Fruit fly (Drosophila melanogaster) whole organism, prepupa: ENCODE measurements around the gene CG9674.
A peak's percentile ranks its signal among the peaks of the same experiment; 100 is the strongest.

Experiments
- CG10669 ChIP-seq: fragments of 200-800 bp; sonication (Bioruptor generic); optimal IDR thresholded peaks from 3 replicates; lab custom pipeline; 2018; ENCODE audit warnings: missing biosample characterization, mild to moderate bottlenecking, missing genetic modification characterization, moderate library complexity
- CG11294 ChIP-seq: fragments of 200-800 bp; sonication (Bioruptor generic); IDR thresholded peaks from 2 replicates; pipeline ENCODE4 v1.3.6; 2022; ENCODE audit warnings: missing biosample characterization, missing genetic modification characterization
- CG11902 ChIP-seq: fragments of 200-800 bp; sonication (Bioruptor generic); optimal IDR thresholded peaks from 3 replicates; lab custom pipeline; 2016; ENCODE audit warnings: missing biosample characterization, missing genetic modification characterization
- CG1621 ChIP-seq: fragments of 200-800 bp; sonication (Bioruptor generic); optimal IDR thresholded peaks from 3 replicates; lab custom pipeline; 2018; ENCODE audit warnings: missing biosample characterization, mild to moderate bottlenecking, missing genetic modification characterization
- CG16779 ChIP-seq: fragments of 200-800 bp; sonication (Bioruptor generic); optimal IDR thresholded peaks from 3 replicates; lab custom pipeline; 2017; ENCODE audit warnings: missing biosample characterization, mild to moderate bottlenecking, missing genetic modification characterization
- CG3032 ChIP-seq: fragments of 200-800 bp; optimal IDR thresholded peaks from 2 replicates; lab custom pipeline; 2019; ENCODE audit warnings: missing biosample characterization, mild to moderate bottlenecking, missing genetic modification characterization, moderate library complexity
- CG32006 ChIP-seq: fragments of 200-800 bp; sonication (Bioruptor generic); optimal IDR thresholded peaks from 3 replicates; lab custom pipeline; 2017; ENCODE audit warnings: missing biosample characterization, mild to moderate bottlenecking, missing genetic modification characterization
- CG34406 ChIP-seq: fragments of 200-800 bp; sonication (Bioruptor generic); optimal IDR thresholded peaks from 3 replicates; lab custom pipeline; 2016; ENCODE audit warnings: missing biosample characterization, missing genetic modification characterization
- CG6163 ChIP-seq: fragments of 200-800 bp; sonication (Bioruptor generic); IDR thresholded peaks from 3 replicates; pipeline ENCODE4 v1.3.6; 2022; ENCODE audit warnings: missing biosample characterization, missing genetic modification characterization
- CG6854 ChIP-seq: fragments of 200-800 bp; sonication (Bioruptor generic); optimal IDR thresholded peaks from 2 replicates; lab custom pipeline; 2017; ENCODE audit warnings: missing biosample characterization, mild to moderate bottlenecking, missing genetic modification characterization
- CG7368 ChIP-seq: fragments of 200-800 bp; sonication (Bioruptor generic); optimal IDR thresholded peaks from 3 replicates; lab custom pipeline; 2016; ENCODE audit warnings: missing biosample characterization, missing genetic modification characterization
- CG8319 ChIP-seq: fragments of 200-800 bp; sonication (Bioruptor generic); optimal IDR thresholded peaks from 3 replicates; lab custom pipeline; 2016; ENCODE audit warnings: missing biosample characterization, missing genetic modification characterization
- CG8632 ChIP-seq: fragments of 200-800 bp; sonication (Bioruptor generic); optimal IDR thresholded peaks from 3 replicates; lab custom pipeline; 2016; ENCODE audit warnings: missing biosample characterization, missing genetic modification characterization
- CG9139 ChIP-seq: fragments of 200-800 bp; sonication (Bioruptor generic); optimal IDR thresholded peaks from 3 replicates; lab custom pipeline; 2017; ENCODE audit warnings: missing biosample characterization, mild to moderate bottlenecking, missing genetic modification characterization
- Eip78C ChIP-seq: fragments of 200-800 bp; sonication (Bioruptor generic); peaks from one replicate; lab custom pipeline; 2016; ENCODE audit warnings: missing biosample characterization, missing genetic modification characterization
- Ets21C ChIP-seq: fragments of 200-800 bp; sonication (Bioruptor generic); optimal IDR thresholded peaks from 3 replicates; lab custom pipeline; 2016; ENCODE audit warnings: missing biosample characterization, missing genetic modification characterization
- Ets96B ChIP-seq: fragments of 200-800 bp; optimal IDR thresholded peaks from 2 replicates; lab custom pipeline; 2019; ENCODE audit warnings: missing biosample characterization, mild to moderate bottlenecking, missing genetic modification characterization, moderate library complexity
- Gug ChIP-seq: fragments of 200-800 bp; sonication (Bioruptor generic); IDR thresholded peaks from 2 replicates; pipeline ENCODE4 v1.3.6; 2022; ENCODE audit warnings: missing biosample characterization, missing genetic modification characterization
- Hr39 ChIP-seq: fragments of 200-800 bp; sonication (Bioruptor generic); optimal IDR thresholded peaks from 2 replicates; lab custom pipeline; 2016; ENCODE audit warnings: missing biosample characterization, missing genetic modification characterization
- Lpt ChIP-seq: fragments of 200-800 bp; sonication (Bioruptor generic); optimal IDR thresholded peaks from 3 replicates; lab custom pipeline; 2016; ENCODE audit warnings: missing biosample characterization, missing genetic modification characterization
- OdsH ChIP-seq: fragments of 200-800 bp; sonication (Bioruptor generic); optimal IDR thresholded peaks from 3 replicates; lab custom pipeline; 2016; ENCODE audit warnings: missing biosample characterization, missing genetic modification characterization
- Sox102F ChIP-seq: fragments of 200-800 bp; sonication (Bioruptor generic); optimal IDR thresholded peaks from 2 replicates; lab custom pipeline; 2016; ENCODE audit warnings: missing biosample characterization, mild to moderate bottlenecking, missing genetic modification characterization
- Sox15 ChIP-seq: fragments of 200-800 bp; sonication (Bioruptor generic); optimal IDR thresholded peaks from 3 replicates; lab custom pipeline; 2016; ENCODE audit warnings: missing biosample characterization, missing genetic modification characterization
- achi ChIP-seq: fragments of 200-800 bp; sonication (Bioruptor generic); optimal IDR thresholded peaks from 3 replicates; lab custom pipeline; 2016; ENCODE audit warnings: missing biosample characterization, missing genetic modification characterization
- cyc ChIP-seq: fragments of 200-800 bp; sonication (Bioruptor generic); optimal IDR thresholded peaks from 3 replicates; lab custom pipeline; 2016; ENCODE audit warnings: missing biosample characterization, missing genetic modification characterization
- dac ChIP-seq: fragments of 200-800 bp; sonication (Bioruptor generic); optimal IDR thresholded peaks from 2 replicates; lab custom pipeline; 2017; ENCODE audit warnings: missing biosample characterization, mild to moderate bottlenecking, missing genetic modification characterization
- esn ChIP-seq: fragments of 200-800 bp; sonication (Bioruptor generic); optimal IDR thresholded peaks from 2 replicates; lab custom pipeline; 2016; ENCODE audit warnings: missing biosample characterization, mild to moderate bottlenecking, missing genetic modification characterization, moderate library complexity
- fd59A ChIP-seq: fragments of 200-800 bp; sonication (Bioruptor generic); optimal IDR thresholded peaks from 2 replicates; lab custom pipeline; 2017; ENCODE audit warnings: missing biosample characterization, mild to moderate bottlenecking, missing genetic modification characterization, missing genetic modification reagents
- fd85E ChIP-seq: fragments of 200-800 bp; sonication (Bioruptor generic); optimal IDR thresholded peaks from 3 replicates; lab custom pipeline; 2016; ENCODE audit warnings: missing biosample characterization, missing genetic modification characterization
- fkh ChIP-seq: fragments of 200-800 bp; sonication (Bioruptor generic); optimal IDR thresholded peaks from 3 replicates; lab custom pipeline; 2017; ENCODE audit warnings: missing biosample characterization, mild to moderate bottlenecking, missing genetic modification characterization, moderate library complexity
- lz ChIP-seq: fragments of 200-800 bp; sonication (Bioruptor generic); optimal IDR thresholded peaks from 3 replicates; lab custom pipeline; 2016; ENCODE audit warnings: missing biosample characterization, missing genetic modification characterization
- net ChIP-seq: fragments of 200-800 bp; sonication (Bioruptor generic); optimal IDR thresholded peaks from 3 replicates; lab custom pipeline; 2016; ENCODE audit warnings: missing biosample characterization, missing genetic modification characterization
- pdm3 ChIP-seq: fragments of 200-800 bp; sonication (Bioruptor generic); optimal IDR thresholded peaks from 3 replicates; lab custom pipeline; 2016; ENCODE audit warnings: missing biosample characterization, missing genetic modification characterization
- spab ChIP-seq: fragments of 200-800 bp; sonication (Bioruptor generic); optimal IDR thresholded peaks from 2 replicates; lab custom pipeline; 2017; ENCODE audit warnings: missing biosample characterization, mild to moderate bottlenecking, missing genetic modification characterization, missing genetic modification reagents
- ss ChIP-seq, 2 experiments: fragments of 200-800 bp; sonication (Bioruptor generic); optimal IDR thresholded peaks; 2 replicates in 1 of 2; 3 replicates in 1 of 2; lab custom pipeline; 2017 to 2018; ENCODE audit warnings: mild to moderate bottlenecking in 2 of 2, missing biosample characterization in 2 of 2, missing genetic modification characterization in 2 of 2, moderate library complexity in 1 of 2
- svp ChIP-seq: fragments of 200-800 bp; sonication (Bioruptor generic); peaks from one replicate; lab custom pipeline; 2016; ENCODE audit warnings: missing biosample characterization, missing genetic modification characterization
- vri ChIP-seq: fragments of 200-800 bp; sonication (Bioruptor generic); optimal IDR thresholded peaks from 3 replicates; lab custom pipeline; 2016; ENCODE audit warnings: missing biosample characterization, mild to moderate bottlenecking, missing genetic modification characterization

The CG9674 gene

DNA sequence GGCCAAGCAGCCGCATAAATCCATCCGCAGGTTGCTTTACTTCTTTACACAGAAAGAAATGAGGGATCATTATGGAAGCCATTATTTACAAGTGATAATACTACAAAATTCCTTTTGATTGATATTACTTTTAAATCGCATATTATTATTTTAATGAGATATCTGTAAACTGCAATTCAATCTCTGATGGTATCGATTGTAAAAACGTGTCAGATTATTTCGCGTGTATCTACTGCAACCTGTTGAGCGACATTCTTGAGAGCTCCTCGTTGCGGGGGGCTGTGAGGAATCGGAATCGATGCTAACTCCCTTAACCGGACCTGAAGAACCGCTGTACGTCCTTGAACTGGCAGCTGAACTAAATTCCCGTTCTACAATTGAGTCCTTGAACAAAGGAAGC, 10.5 kb upstream of the CG9674 start (continued):
- peak; percentile 91 for TF ChIP-seq esn (GFP tag; lab: Kevin White, UChicago)
- TF ChIP-seq CG11294 (GFP tag; lab: Robert Waterston, UW) = 0 out of 2 replicates have a peak, but pooled peaks have one; percentile 31
- TF ChIP-seq dac (GFP tag; lab: Kevin White, UChicago) = no peak
- peak; percentile 68 for TF ChIP-seq CG16779 (tag; lab: Kevin White, UChicago)
- TF ChIP-seq Gug (GFP tag; lab: Robert Waterston, UW) = peak; percentile 68
- TF ChIP-seq Lpt (GFP tag; lab: Kevin White, UChicago) = peak; percentile 80
- peak; percentile 90 for TF ChIP-seq OdsH (GFP tag; lab: Kevin White, UChicago)
- TF ChIP-seq lz (GFP tag; lab: Kevin White, UChicago) = peak; percentile 81
- peak; percentile 67 for TF ChIP-seq CG32006
- TF ChIP-seq pdm3 = peak; percentile 92
- TF ChIP-seq CG6854 (GFP tag; lab: Kevin White, UChicago) = peak; percentile 86
- TF ChIP-seq, all 60 proteins: peak for 56

DNA sequence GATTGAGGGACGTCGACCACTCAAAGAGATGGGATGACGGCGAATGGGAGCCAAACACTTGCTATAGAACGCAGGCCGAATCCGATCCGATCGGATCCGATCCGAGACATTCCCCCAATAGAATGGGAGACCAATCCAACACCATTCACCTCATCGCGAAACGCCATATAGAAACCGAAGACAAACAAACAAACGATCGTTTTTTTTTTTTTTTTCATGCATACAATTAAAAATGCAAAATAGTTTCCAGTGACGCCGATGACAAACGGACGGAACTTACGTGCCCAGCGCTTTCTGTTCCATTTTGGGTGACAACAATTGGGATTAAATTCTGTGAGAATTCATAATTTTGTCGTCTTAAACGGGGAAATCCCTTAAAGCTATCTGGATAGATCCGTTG, 6.5 kb upstream of the CG9674 start:
- no peak for TF ChIP-seq Gug (GFP tag; lab: Robert Waterston, UW)
- TF ChIP-seq CG7368 (GFP tag; lab: Kevin White, UChicago) = no peak
- no peak for TF ChIP-seq cyc
- no peak for TF ChIP-seq spab (GFP tag; lab: Kevin White, UChicago)
- TF ChIP-seq vri = no peak
- TF ChIP-seq CG3032 (tag; lab: Kevin White, UChicago) = no peak
- no peak for TF ChIP-seq CG6163 (GFP tag; lab: Robert Waterston, UW)
- TF ChIP-seq CG6854 (GFP tag; lab: Kevin White, UChicago) = no peak
- TF ChIP-seq Hr39 (GFP tag; lab: Kevin White, UChicago) = no peak
- TF ChIP-seq Sox15 (GFP tag; lab: Kevin White, UChicago) = no peak
- no peak for TF ChIP-seq fd85E
- TF ChIP-seq CG8319 (GFP tag; lab: Kevin White, UChicago) = no peak
- no peak for TF ChIP-seq Ets21C (GFP tag; lab: Kevin White, UChicago)
- TF ChIP-seq Lpt (GFP tag; lab: Kevin White, UChicago) = no peak
- TF ChIP-seq OdsH (GFP tag; lab: Kevin White, UChicago) = no peak
- no peak for TF ChIP-seq fd59A (GFP tag; lab: Kevin White, UChicago)
- TF ChIP-seq Ets96B = no peak
- no peak for TF ChIP-seq CG10669 (GFP tag; lab: Kevin White, UChicago)

DNA sequence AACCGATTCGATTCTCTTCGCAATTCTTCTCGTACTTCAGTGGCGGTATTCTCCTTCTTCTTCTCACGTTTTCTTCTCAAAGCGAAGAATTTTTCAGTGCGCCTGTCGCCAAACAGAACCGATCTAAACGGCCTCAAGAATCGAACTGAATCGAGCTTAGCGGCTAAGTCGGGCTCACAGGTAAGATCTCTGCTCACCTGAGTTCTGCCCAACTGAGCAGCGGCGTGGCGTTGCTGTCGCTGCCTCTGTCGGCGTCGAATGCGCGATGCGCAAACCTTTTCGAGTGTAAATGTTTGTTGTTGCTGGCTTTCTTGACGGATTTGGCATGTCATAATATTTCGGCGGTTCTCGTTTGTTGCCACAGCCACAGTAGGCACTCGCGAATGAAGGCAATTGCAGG, 4.4 kb upstream of the CG9674 start:
- TF ChIP-seq Eip78C (GFP tag; lab: Kevin White, UChicago) = peak; percentile 25
- TF ChIP-seq Gug (GFP tag; lab: Robert Waterston, UW) = 0 out of 2 replicates have a peak, but pooled peaks have one; percentile 18
- no peak for TF ChIP-seq CG11902 (GFP tag; lab: Kevin White, UChicago)
- no peak for TF ChIP-seq Sox102F (GFP tag; lab: Kevin White, UChicago)
- peak; percentile 19 for TF ChIP-seq cyc
- peak; percentile 11 for TF ChIP-seq lz (GFP tag; lab: Kevin White, UChicago)
- TF ChIP-seq CG9139 (GFP tag; lab: Kevin White, UChicago) = no peak
- TF ChIP-seq CG8632 (GFP tag; lab: Kevin White, UChicago) = no peak
- TF ChIP-seq vri = peak; percentile 28
- TF ChIP-seq Ets96B = no peak
- TF ChIP-seq ss (GFP tag; optimal IDR thresholded peaks at IDR 0.05; lab: Kevin White, UChicago) = no peak
- no peak for TF ChIP-seq svp (GFP tag; lab: Kevin White, UChicago)
- TF ChIP-seq CG11294 (GFP tag; lab: Robert Waterston, UW) = no peak
- no peak for TF ChIP-seq fkh (GFP tag; lab: Kevin White, UChicago)
- no peak for TF ChIP-seq achi (GFP tag; lab: Kevin White, UChicago)
- TF ChIP-seq CG34406 = no peak
- TF ChIP-seq net (GFP tag; lab: Kevin White, UChicago) = no peak
- no peak for TF ChIP-seq CG1621 (tag; lab: Kevin White, UChicago)
- no peak for TF ChIP-seq CG6163 (GFP tag; lab: Robert Waterston, UW)
